Worm (Caenorhabditis elegans): ENCODE data around the gene T06D4.1.

- TF ChIP-seq tab-1 (GFP tag; IDR thresholded peaks at IDR 0.05) (no peak), T22C8.4 (GFP tag; IDR thresholded peaks at IDR 0.05) (no peak), klf-2 (GFP tag; conservative IDR thresholded peaks at IDR 0.05) (no peak), ztf-23 (GFP tag; IDR thresholded peaks at IDR 0.05) (no peak), flt-1 (GFP tag; IDR thresholded peaks at IDR 0.05) (no peak), cog-1 (tag; optimal IDR thresholded peaks at IDR 0.05) (no peak)
Measured at ce11 chrII:3358834-3359233, 22.8 kb upstream of the T06D4.1 start, which contains the start of the genes lido-14 and bath-27.
